Worm (Caenorhabditis elegans): Measurements from ENCODE around the gene dpy-28.
A peak's percentile ranks its signal among the peaks of the same experiment; 100 is the strongest.

Gene dpy-28

DNA sequence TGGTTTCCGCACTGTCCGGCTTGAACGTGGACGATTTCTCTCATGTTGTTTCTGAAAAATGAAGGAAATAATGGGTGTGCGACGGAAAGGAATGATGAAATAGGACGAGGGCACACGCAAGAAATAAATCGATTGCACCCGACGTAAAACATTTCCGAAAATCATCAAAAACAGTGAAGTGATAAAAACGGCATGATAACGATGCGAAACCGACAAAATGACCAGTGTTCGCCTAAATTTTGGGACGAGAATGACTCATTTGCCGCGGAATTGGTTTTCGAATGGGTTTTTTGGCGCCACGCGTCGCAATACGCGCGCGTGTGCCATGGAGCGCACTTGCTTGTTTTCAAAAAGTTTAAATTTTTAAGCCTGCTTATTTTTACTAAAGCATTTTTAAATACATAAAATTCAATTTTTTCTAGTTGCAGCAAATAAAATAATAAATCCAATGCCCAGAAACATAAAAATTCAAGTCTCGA, 20.5 kb upstream of the dpy-28 start, which contains the start of the genes tbb-1 and rib-2 (continued):
- peak; percentile 99 for TF ChIP-seq Y95B8A.8 (GFP tag; IDR thresholded peaks at IDR 0.05)
- peak; percentile 84 for TF ChIP-seq aptf-2 (GFP tag; conservative IDR thresholded peaks at IDR 0.05)
- TF ChIP-seq unc-62 (GFP tag; optimal IDR thresholded peaks at IDR 0.05), result no peak
- peak; percentile 98 for TF ChIP-seq B0336.3 (GFP tag; IDR thresholded peaks at IDR 0.05)
- no peak for TF ChIP-seq dpff-1 (tag; optimal IDR thresholded peaks at IDR 0.05)
- no peak for TF ChIP-seq nhr-120 (GFP tag; IDR thresholded peaks at IDR 0.05)
- TF ChIP-seq F57A8.1 (GFP tag; optimal IDR thresholded peaks at IDR 0.05), result no peak
- peak; percentile 94 for TF ChIP-seq Y67H2A.10 (GFP tag; conservative IDR thresholded peaks at IDR 0.05)
- peak; percentile 69 for TF ChIP-seq ztf-22 (GFP tag; optimal IDR thresholded peaks at IDR 0.05)
- TF ChIP-seq hmg-1.2 (GFP tag; IDR thresholded peaks at IDR 0.05), result peak; percentile 86
- no peak for TF ChIP-seq tbx-9 (tag; optimal IDR thresholded peaks at IDR 0.05; ENCODE audit: borderline replicate concordance)
- no peak for TF ChIP-seq ceh-40 (GFP tag; IDR thresholded peaks at IDR 0.05)
- TF ChIP-seq tbp1 (GFP tag; optimal IDR thresholded peaks at IDR 0.05), result peak; percentile 76
- TF ChIP-seq snpc-1.1 (tag; optimal IDR thresholded peaks at IDR 0.05; ENCODE audit: insufficient read depth), result peak; percentile 77
- peak; percentile 87; the same call in 1 of the 2 replicates for TF ChIP-seq aptf-3 (GFP tag; IDR thresholded peaks at IDR 0.05)
- peak; percentile 55 for TF ChIP-seq Y53F4B.3 (GFP tag; IDR thresholded peaks at IDR 0.05)
- TF ChIP-seq lin-40 (tag; optimal IDR thresholded peaks at IDR 0.05), result peak; percentile 68
- TF ChIP-seq lin-26 (GFP tag; IDR thresholded peaks at IDR 0.05), result peak; percentile 77
- TF ChIP-seq attf-3 (GFP tag; conservative IDR thresholded peaks at IDR 0.05), result peak; percentile 59
- peak; percentile 96 for TF ChIP-seq pbrm-1 (GFP tag; IDR thresholded peaks at IDR 0.05)
- peak; percentile 85 for TF ChIP-seq ets-4 (GFP tag; optimal IDR thresholded peaks at IDR 0.05)
- no peak for TF ChIP-seq F10E7.11 (tag; optimal IDR thresholded peaks at IDR 0.05)
- TF ChIP-seq snpc-3.4 (tag; optimal IDR thresholded peaks at IDR 0.05), result peak; percentile 97
- TF ChIP-seq cebp-1 (GFP tag; IDR thresholded peaks at IDR 0.05), result peak; percentile 85
- peak; percentile 93 for TF ChIP-seq cebp-1 (tag; optimal IDR thresholded peaks at IDR 0.05)
- peak; percentile 93 for TF ChIP-seq ztf-28 (GFP tag; IDR thresholded peaks at IDR 0.05)
- peak; percentile 100 for TF ChIP-seq ceh-91 (GFP tag; IDR thresholded peaks at IDR 0.05)
- TF ChIP-seq athp-1 (tag; optimal IDR thresholded peaks at IDR 0.05), result peak; percentile 97
- no peak for TF ChIP-seq mel-28 (tag; optimal IDR thresholded peaks at IDR 0.05; ENCODE audit: borderline replicate concordance)
- peak; percentile 94 for TF ChIP-seq rcor-1 (GFP tag; IDR thresholded peaks at IDR 0.05)
- peak; percentile 17 for TF ChIP-seq B0035.1 (tag; optimal IDR thresholded peaks at IDR 0.05)
- no peak for TF ChIP-seq rpc-1 (optimal IDR thresholded peaks at IDR 0.05)
- TF ChIP-seq rpc-1 (tag; optimal IDR thresholded peaks at IDR 0.05), result no peak
- peak; percentile 15 to 88 (median 87) for TF ChIP-seq lin-35 (GFP tag; optimal IDR thresholded peaks at IDR 0.05)
- no peak for TF ChIP-seq nhr-179 (tag; optimal IDR thresholded peaks at IDR 0.05)
- peak; percentile 99 for TF ChIP-seq tlf-1 (GFP tag; optimal IDR thresholded peaks at IDR 0.05)
- TF ChIP-seq nhr-80 (tag; optimal IDR thresholded peaks at IDR 0.05), result peak; percentile 99

DNA sequence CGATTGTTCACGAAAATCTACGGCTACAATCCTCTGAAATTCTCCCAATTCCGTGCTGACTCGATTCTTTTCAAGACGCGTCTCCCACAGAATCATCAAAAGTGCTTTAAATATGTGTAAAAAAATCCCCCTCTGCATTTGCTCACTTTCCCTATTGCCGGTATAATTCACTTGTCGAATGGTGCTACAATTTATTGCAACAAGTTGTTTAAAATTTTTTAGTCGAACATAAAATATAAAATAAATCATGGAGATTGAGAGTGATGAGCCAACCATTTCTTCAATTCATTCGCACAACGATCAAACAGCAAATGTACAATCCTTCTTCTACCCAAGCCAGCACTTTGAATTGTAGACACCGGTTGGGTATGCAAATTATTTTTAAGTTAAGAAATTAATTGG, 16.5 kb upstream of the dpy-28 start:
- TF ChIP-seq madf-8 (GFP tag; conservative IDR thresholded peaks at IDR 0.05), result peak; percentile 61; the same call in 1 of the 2 replicates
- peak; percentile 74 for TF ChIP-seq C17E4.6 (GFP tag; IDR thresholded peaks at IDR 0.05)
- peak; percentile 64 to 77 for TF ChIP-seq rec-8 (tag; optimal IDR thresholded peaks at IDR 0.05)
- TF ChIP-seq mcd-1 (GFP tag; IDR thresholded peaks at IDR 0.05), result peak; percentile 37
- peak; percentile 87 for TF ChIP-seq lin-26 (GFP tag; IDR thresholded peaks at IDR 0.05)
- peak; percentile 52 for TF ChIP-seq tbp1 (GFP tag; optimal IDR thresholded peaks at IDR 0.05)
- TF ChIP-seq ceh-58 (GFP tag; IDR thresholded peaks at IDR 0.05), result peak; percentile 71; the same call in 1 of the 2 replicates
- no peak for TF ChIP-seq B0261.1 (tag; optimal IDR thresholded peaks at IDR 0.05)
- peak; percentile 43 for TF ChIP-seq nhr-90 (tag; optimal IDR thresholded peaks at IDR 0.05)
- peak; percentile 63 for TF ChIP-seq F57A8.1 (GFP tag; optimal IDR thresholded peaks at IDR 0.05)
- peak; percentile 51; the same call in 1 of the 2 replicates for TF ChIP-seq B0019.2 (GFP tag; conservative IDR thresholded peaks at IDR 0.05)
- peak; percentile 50 for TF ChIP-seq hlh-12 (tag; optimal IDR thresholded peaks at IDR 0.05)
- peak; percentile 45; the same call in 1 of the 2 replicates for TF ChIP-seq nfya-2 (GFP tag; IDR thresholded peaks at IDR 0.05)
- peak; percentile 27 for TF ChIP-seq atf-7 (tag; optimal IDR thresholded peaks at IDR 0.05)
- TF ChIP-seq Y67H2A.10 (GFP tag; conservative IDR thresholded peaks at IDR 0.05), result no peak
- TF ChIP-seq ekl-4 (GFP tag; IDR thresholded peaks at IDR 0.05), result peak; percentile 89
- peak; percentile 49 for TF ChIP-seq ceh-100 (GFP tag; IDR thresholded peaks at IDR 0.05)
